Worm (Caenorhabditis elegans): ENCODE results near the gene srx-60.

srx-60 gene

DNA sequence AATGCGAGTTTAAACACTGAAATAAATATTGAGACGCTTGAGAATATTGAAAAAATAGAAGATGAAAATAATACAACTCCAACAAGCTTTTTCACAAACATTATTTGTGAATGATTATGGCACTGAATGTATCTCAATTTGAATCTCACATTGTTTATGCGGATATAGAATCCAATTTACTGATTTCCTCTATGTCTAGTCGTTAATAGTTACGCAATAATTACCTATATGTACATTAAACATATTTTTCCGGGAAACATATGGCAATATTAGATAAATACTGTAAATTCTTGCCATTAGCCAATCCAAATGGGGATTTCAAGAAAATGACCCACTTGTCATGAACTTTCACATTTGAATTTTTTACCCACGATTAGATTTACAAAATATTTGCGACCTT is 5.3 kb upstream of the srx-60 start, which contains the start of gene srx-9:
TSS of gene srx-9 (minus strand) at position 101 of the 400 bp plus-strand sequence.
- no peak for TF ChIP-seq aptf-3 (GFP tag; IDR thresholded peaks at IDR 0.05)
- TF ChIP-seq attf-6 (GFP tag; IDR thresholded peaks at IDR 0.05) = no peak
- TF ChIP-seq rec-8 (tag; optimal IDR thresholded peaks at IDR 0.05) = no peak
- no peak for TF ChIP-seq nfya-1 (tag; optimal IDR thresholded peaks at IDR 0.05; ENCODE audit: borderline replicate concordance, insufficient read depth)
- no peak for TF ChIP-seq egrh-3 (GFP tag; IDR thresholded peaks at IDR 0.05)
- TF ChIP-seq zim-3 (tag; optimal IDR thresholded peaks at IDR 0.05) = no peak
- no peak for TF ChIP-seq athp-1 (tag; optimal IDR thresholded peaks at IDR 0.05)
- TF ChIP-seq ztf-26 (tag; optimal IDR thresholded peaks at IDR 0.05) = no peak
- TF ChIP-seq C06A6.2 (GFP tag; conservative IDR thresholded peaks at IDR 0.05) = no peak

- no peak for TF ChIP-seq die-1 (tag; optimal IDR thresholded peaks at IDR 0.05)
- no peak for TF ChIP-seq lin-40 (tag; optimal IDR thresholded peaks at IDR 0.05)
- no peak for TF ChIP-seq zim-3 (tag; optimal IDR thresholded peaks at IDR 0.05)
- TF ChIP-seq F39B2.1 (GFP tag; IDR thresholded peaks at IDR 0.05) = no peak
- TF ChIP-seq lin-54 (GFP tag; optimal IDR thresholded peaks at IDR 0.05) = no peak
- TF ChIP-seq akir-1 (GFP tag; optimal IDR thresholded peaks at IDR 0.05) = no peak
Measured at ce11 chrV:7399202-7399601, 1.5 kb upstream of the srx-60 start, which contains the start of gene gst-41. Gene gst-41 (minus strand): TSS chrV:7399302.

DNA sequence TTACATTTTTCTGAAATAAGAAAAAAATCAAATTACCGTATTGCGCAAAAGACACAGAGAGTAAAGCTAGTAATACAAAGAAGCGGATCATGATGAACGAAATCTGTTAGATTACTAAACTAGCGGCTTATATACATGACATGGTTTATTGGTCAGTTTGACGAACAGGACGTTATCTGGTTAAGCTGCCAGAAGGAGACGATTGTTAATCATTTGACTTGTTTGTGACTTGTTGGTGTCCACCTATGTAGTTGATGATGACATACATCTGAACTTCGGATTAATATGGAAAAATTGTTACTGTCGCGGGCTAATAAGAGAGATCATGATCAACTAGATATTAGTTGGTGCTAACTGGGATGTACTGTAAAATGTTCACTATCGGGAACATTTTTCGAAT is 593 bp upstream of the srx-60 start, which contains the start of gene cnc-9:
TSS of gene cnc-9 (minus strand) at position 101 of the 400 bp plus-strand sequence.
- TF ChIP-seq Y53F4B.3 (GFP tag; IDR thresholded peaks at IDR 0.05) = no peak
- TF ChIP-seq bed-2 (GFP tag; IDR thresholded peaks at IDR 0.05) = no peak

ce11 chrV:7402355-7402754 is 1.7 kb downstream of the srx-60 start, which contains the start of gene srj-13:
Gene srj-13 (plus strand): TSS chrV:7402655.
- TF ChIP-seq F39B2.1 (GFP tag; IDR thresholded peaks at IDR 0.05) (no peak), ZK185.1 (tag; optimal IDR thresholded peaks at IDR 0.05; ENCODE audit: poor library complexity, severe bottlenecking) (no peak), hrde-1 (tag; optimal IDR thresholded peaks at IDR 0.05; ENCODE audit: borderline replicate concordance) (no peak), ceh-79 (tag; optimal IDR thresholded peaks at IDR 0.05) (no peak), egl-18 (GFP tag; IDR thresholded peaks at IDR 0.05) (no peak), xnd-1 (tag; optimal IDR thresholded peaks at IDR 0.05) (no peak), chd-7 (tag; optimal IDR thresholded peaks at IDR 0.05) (no peak), hlh-26 (GFP tag; conservative IDR thresholded peaks at IDR 0.05) (no peak), athp-1 (tag; optimal IDR thresholded peaks at IDR 0.05) (no peak)

ce11 chrV:7403501-7403900 is 2.8 kb downstream of the srx-60 start:
- TF ChIP-seq F39B2.1 (GFP tag; IDR thresholded peaks at IDR 0.05) (no peak), ZK185.1 (tag; optimal IDR thresholded peaks at IDR 0.05; ENCODE audit: poor library complexity, severe bottlenecking) (no peak), snpc-1.3 (tag; optimal IDR thresholded peaks at IDR 0.05; ENCODE audit: insufficient read depth) (no peak), nfya-2 (GFP tag; IDR thresholded peaks at IDR 0.05) (no peak), let-607 (tag; optimal IDR thresholded peaks at IDR 0.05) (no peak), madf-3 (GFP tag; IDR thresholded peaks at IDR 0.05) (no peak), nhr-120 (GFP tag; IDR thresholded peaks at IDR 0.05) (no peak), ccch-3 (GFP tag; optimal IDR thresholded peaks at IDR 0.05) (no peak), nhr-80 (tag; optimal IDR thresholded peaks at IDR 0.05) (no peak), ets-4 (GFP tag; optimal IDR thresholded peaks at IDR 0.05) (no peak), snpc-3.4 (tag; optimal IDR thresholded peaks at IDR 0.05) (no peak), snpc-1.1 (tag; optimal IDR thresholded peaks at IDR 0.05; ENCODE audit: insufficient read depth) (no peak), fkh-3 (tag; optimal IDR thresholded peaks at IDR 0.05) (no peak), tbx-9 (tag; optimal IDR thresholded peaks at IDR 0.05; ENCODE audit: borderline replicate concordance) (no peak), attf-5 (GFP tag; optimal IDR thresholded peaks at IDR 0.05) (no peak), nhr-179 (tag; optimal IDR thresholded peaks at IDR 0.05) (no peak), T26A5.8 (tag; optimal IDR thresholded peaks at IDR 0.05) (no peak), pbrm-1 (GFP tag; IDR thresholded peaks at IDR 0.05) (no peak), ceh-79 (tag; optimal IDR thresholded peaks at IDR 0.05) (no peak), Y53F4B.3 (GFP tag; IDR thresholded peaks at IDR 0.05) (no peak)

All from whole organism, young adult.